Worm (Caenorhabditis elegans) whole organism, L1 larva: Measurements from ENCODE around the gene R160.13.

Source experiments
- alr-1 ChIP-seq: fragments of 200-800 bp; sonication (Bioruptor generic); optimal IDR thresholded peaks from 2 replicates; lab custom pipeline; 2018; ENCODE audit warnings: borderline replicate concordance, mild to moderate bottlenecking, missing genetic modification characterization, missing compliant biosample characterization
- ceh-88 ChIP-seq: fragments of 200-800 bp; sonication (Bioruptor generic); IDR thresholded peaks from 2 replicates; pipeline ENCODE4 v1.3.6; 2022; ENCODE audit warnings: missing genetic modification characterization, missing compliant biosample characterization
- jun-1 ChIP-seq: fragments of 150-350 bp; optimal IDR thresholded peaks from 2 replicates; lab custom pipeline; 2014; ENCODE audit warnings: missing biosample characterization, missing genetic modification reagents, missing genetic modification characterization
- lin-13 ChIP-seq: fragments of 150-350 bp; optimal IDR thresholded peaks from 2 replicates; lab custom pipeline; 2014; ENCODE audit warnings: missing biosample characterization, missing genetic modification reagents, missing genetic modification characterization
- lin-39 ChIP-seq: fragments of 150-350 bp; optimal IDR thresholded peaks from 2 replicates; lab custom pipeline; 2014; ENCODE audit warnings: missing biosample characterization, missing genetic modification reagents, missing genetic modification characterization
- mdl-1 ChIP-seq, 2 experiments: fragments of 150-350 bp; optimal IDR thresholded peaks; 2 replicates each; lab custom pipeline; 2014 to 2017; ENCODE audit warnings: missing biosample characterization in 2 of 2, missing genetic modification characterization in 2 of 2, inconsistent platforms in 1 of 2
- mep-1 ChIP-seq: fragments of 150-350 bp; optimal IDR thresholded peaks from 2 replicates; lab custom pipeline; 2014; ENCODE audit warnings: missing biosample characterization, missing genetic modification characterization
- nhr-76 ChIP-seq: sonication (generic microtip); optimal IDR thresholded peaks from 2 replicates; lab custom pipeline; 2017; ENCODE audit warnings: missing biosample characterization, missing genetic modification characterization
- nhr-90 ChIP-seq: sonication (generic microtip); optimal IDR thresholded peaks from 2 replicates; lab custom pipeline; 2016; ENCODE audit warnings: mild to moderate bottlenecking, missing genetic modification characterization, missing compliant biosample characterization; ENCODE audit not compliant: poor library complexity
- skn-1 ChIP-seq: fragments of 150-350 bp; optimal IDR thresholded peaks from 2 replicates; lab custom pipeline; 2014; ENCODE audit warnings: missing biosample characterization, missing genetic modification characterization
- swsn-7 ChIP-seq: sonication (generic microtip); optimal IDR thresholded peaks from 2 replicates; lab custom pipeline; 2016; ENCODE audit warnings: missing genetic modification characterization, missing compliant biosample characterization
- tbx-2 ChIP-seq: sonication (generic microtip); optimal IDR thresholded peaks from 2 replicates; lab custom pipeline; 2016; ENCODE audit warnings: missing genetic modification characterization, missing compliant biosample characterization
- xbp-1 ChIP-seq: sonication (generic microtip); optimal IDR thresholded peaks from 2 replicates; lab custom pipeline; 2016; ENCODE audit warnings: missing genetic modification characterization, missing compliant biosample characterization

DNA sequence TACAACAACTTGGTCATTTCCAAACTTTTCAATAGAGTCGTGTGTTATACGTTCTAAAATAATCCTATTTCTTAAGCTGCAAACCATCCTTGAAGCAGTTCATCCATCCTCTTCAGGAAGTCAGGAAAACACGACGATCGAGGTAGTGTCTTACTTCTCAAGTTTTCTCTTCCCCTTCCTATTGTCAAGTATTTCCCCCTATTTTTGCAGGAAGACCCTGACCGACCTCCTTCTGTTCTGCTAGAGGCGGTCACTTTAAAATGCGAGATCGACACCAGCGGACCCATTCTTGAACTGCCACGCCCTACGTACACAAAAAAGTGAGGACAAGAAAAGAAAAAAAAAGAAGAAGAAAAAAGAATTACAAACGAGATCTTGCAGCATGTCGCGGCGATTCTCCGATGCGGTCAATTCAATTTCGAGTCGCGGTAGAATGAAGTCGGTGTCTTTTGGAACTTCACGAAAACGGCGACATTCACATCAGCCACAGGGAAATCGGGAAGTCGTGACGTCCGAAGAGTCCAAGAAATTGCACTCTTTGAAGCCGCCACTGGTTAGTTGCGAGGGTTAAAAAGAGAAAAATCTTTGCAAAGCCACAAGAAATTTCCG lies 48.4 kb downstream of the R160.13 start:
- no peak for TF ChIP-seq lin-13
- no peak for TF ChIP-seq swsn-7
- no peak for TF ChIP-seq jun-1 (tag; lab: Kevin White, UChicago)
- no peak for TF ChIP-seq lin-39
- TF ChIP-seq nhr-90 (tag; lab: Kevin White, UChicago): no peak
- no peak for TF ChIP-seq skn-1 (tag; lab: Kevin White, UChicago)
- TF ChIP-seq ceh-88 (GFP tag; lab: Robert Waterston, UW): no peak
- no peak for TF ChIP-seq nhr-76 (tag; lab: Kevin White, UChicago)
- no peak for TF ChIP-seq alr-1 (tag; lab: Kevin White, UChicago)
- no peak for TF ChIP-seq xbp-1 (tag; lab: Kevin White, UChicago)
- TF ChIP-seq mep-1 (tag; lab: Kevin White, UChicago): no peak
- TF ChIP-seq mdl-1 (tag; optimal IDR thresholded peaks at IDR 0.05; lab: Kevin White, UChicago): no peak
- no peak for TF ChIP-seq tbx-2 (tag; lab: Kevin White, UChicago)
